Worm (Caenorhabditis elegans) whole organism, mixed stage, embryonic: Measurements from ENCODE around the gene gpa-7.

Experiments used
- bed-3 ChIP-seq: fragments of 200-800 bp; sonication (Bioruptor generic); optimal IDR thresholded peaks from 3 replicates; lab custom pipeline; 2018; ENCODE audit warnings: mild to moderate bottlenecking, missing genetic modification characterization, moderate library complexity, missing compliant biosample characterization
- elt-1 ChIP-seq: sonication (generic microtip); optimal IDR thresholded peaks from 2 replicates; lab custom pipeline; 2017; ENCODE audit warnings: missing genetic modification characterization, mild to moderate bottlenecking, missing compliant biosample characterization, antibody characterized with exemption, moderate library complexity, borderline replicate concordance; ENCODE audit not compliant: insufficient read depth
- elt-3 ChIP-seq: fragments of 150-350 bp; optimal IDR thresholded peaks from 2 replicates; lab custom pipeline; 2014; ENCODE audit warnings: missing biosample characterization, missing genetic modification characterization
- lin-13 ChIP-seq: fragments of 150-350 bp; optimal IDR thresholded peaks from 2 replicates; lab custom pipeline; 2014; ENCODE audit warnings: missing biosample characterization, missing genetic modification characterization
- mab-5 ChIP-seq: fragments of 150-350 bp; optimal IDR thresholded peaks from 2 replicates; lab custom pipeline; 2014; ENCODE audit warnings: missing biosample characterization, missing genetic modification characterization
- nhr-237 ChIP-seq: fragments of 150-350 bp; optimal IDR thresholded peaks from 2 replicates; lab custom pipeline; 2014; ENCODE audit warnings: missing biosample characterization, missing genetic modification characterization
- nhr-28 ChIP-seq: fragments of 150-350 bp; optimal IDR thresholded peaks from 2 replicates; lab custom pipeline; 2014; ENCODE audit warnings: missing biosample characterization, missing genetic modification characterization
- pha-4 ChIP-seq: fragments of 150-350 bp; optimal IDR thresholded peaks from 2 replicates; lab custom pipeline; 2018; ENCODE audit warnings: missing biosample characterization, missing genetic modification reagents, missing genetic modification characterization
- sem-2 ChIP-seq: fragments of 200-800 bp; sonication (Bioruptor generic); optimal IDR thresholded peaks from 2 replicates; lab custom pipeline; 2018; ENCODE audit warnings: mild to moderate bottlenecking, missing genetic modification characterization, missing compliant biosample characterization
- tbx-8 ChIP-seq: fragments of 200-800 bp; sonication (Bioruptor generic); optimal IDR thresholded peaks from 2 replicates; lab custom pipeline; 2018; ENCODE audit warnings: mild to moderate bottlenecking, missing genetic modification characterization, moderate library complexity, missing compliant biosample characterization
- unc-120 ChIP-seq: sonication (generic microtip); optimal IDR thresholded peaks from 2 replicates; lab custom pipeline; 2017; ENCODE audit warnings: missing genetic modification characterization, missing compliant biosample characterization; ENCODE audit not compliant: poor library complexity, severe bottlenecking
- unc-39 ChIP-seq: fragments of 150-350 bp; optimal IDR thresholded peaks from 2 replicates; lab custom pipeline; 2014; ENCODE audit warnings: missing biosample characterization, missing genetic modification characterization
- unc-62 ChIP-seq: fragments of 150-350 bp; optimal IDR thresholded peaks from 2 replicates; lab custom pipeline; 2014; ENCODE audit warnings: missing biosample characterization, missing genetic modification reagents, missing genetic modification characterization
- ztf-11 ChIP-seq: fragments of 150-350 bp; optimal IDR thresholded peaks from 2 replicates; lab custom pipeline; 2014; ENCODE audit warnings: missing biosample characterization, missing genetic modification characterization

ce11 chrIV:10357072-10357471 lies 46.7 kb upstream of the gpa-7 start, which contains the start of gene R11A8.1:
- TF ChIP-seq nhr-28 = no peak
- no peak for TF ChIP-seq unc-62
- no peak for TF ChIP-seq lin-13 (tag; lab: Kevin White, UChicago)
- no peak for TF ChIP-seq nhr-237
- TF ChIP-seq pha-4 (tag; lab: Kevin White, UChicago) = no peak
- no peak for TF ChIP-seq elt-3 (tag; lab: Kevin White, UChicago)
- no peak for TF ChIP-seq tbx-8
- TF ChIP-seq bed-3 = no peak
- no peak for TF ChIP-seq ztf-11 (tag; lab: Kevin White, UChicago)
- no peak for TF ChIP-seq sem-2 (GFP tag; lab: Kevin White, UChicago)
- no peak for TF ChIP-seq unc-39
- no peak for TF ChIP-seq mab-5 (tag; lab: Kevin White, UChicago)
- TF ChIP-seq unc-120 (tag; lab: Kevin White, UChicago) = no peak
- no peak for TF ChIP-seq elt-1
